Fruit fly (Drosophila melanogaster) S2 (cell line): ENCODE data around the gene CG11771.

Experiments
- CG8478 ChIP-seq: fragments of >200 bp; optimal IDR thresholded peaks from 2 replicates; lab custom pipeline; 2018
- CTCF ChIP-seq, 2 experiments: fragments of >200 bp; optimal IDR thresholded peaks; 2 replicates each; lab custom pipeline; 2018

DNA sequence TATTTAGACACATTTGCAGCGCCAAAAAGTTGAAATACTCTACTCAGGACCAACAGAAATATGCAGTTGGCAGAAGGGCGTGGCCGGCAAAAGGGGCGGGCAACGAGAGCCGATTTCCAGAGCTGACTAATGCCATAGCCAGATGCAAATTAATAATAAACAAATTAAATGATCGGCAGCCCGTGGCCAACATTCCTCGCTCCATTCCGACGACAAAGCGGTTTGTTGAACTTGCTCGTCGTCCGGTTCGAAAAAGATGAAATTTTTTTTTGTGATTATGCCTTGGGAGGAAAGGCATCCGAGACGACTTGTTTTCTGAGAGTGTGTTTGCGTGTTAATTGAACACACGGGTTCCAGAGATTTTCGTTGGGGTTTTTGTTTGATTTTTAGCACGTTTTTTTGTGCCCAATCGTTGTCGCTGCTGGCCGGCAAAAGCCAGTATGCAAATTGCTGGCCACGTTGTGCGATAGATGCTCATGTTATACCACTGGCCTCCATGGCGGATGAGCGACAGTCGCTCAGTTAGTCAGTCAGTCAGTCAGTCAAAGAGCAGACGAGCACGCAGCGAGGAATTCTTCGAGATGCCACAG is 42.4 kb upstream of the CG11771 start:
- TF ChIP-seq CG8478 (lab: Kevin White, UChicago) = no peak
- TF ChIP-seq CTCF (optimal IDR thresholded peaks at IDR 0.05; lab: Kevin White, UChicago) = no peak
